Fruit fly (Drosophila melanogaster) whole organism, wandering third instar larva: ENCODE measurements around the gene Fign.

ENCODE experiments used
- CrebA ChIP-seq: fragments of 200-800 bp; sonication (Bioruptor generic); optimal IDR thresholded peaks from 2 replicates; lab custom pipeline; 2016; ENCODE audit warnings: missing biosample characterization, mild to moderate bottlenecking, missing genetic modification characterization, borderline replicate concordance
- Rel ChIP-seq, 2 experiments: fragments of 200-800 bp; sonication (Bioruptor generic) in 1 of 2; optimal IDR thresholded peaks; 2 replicates in 1 of 2; 3 replicates in 1 of 2; lab custom pipeline; 2016 to 2019; ENCODE audit warnings: mild to moderate bottlenecking in 2 of 2, missing biosample characterization in 2 of 2, missing genetic modification characterization in 2 of 2, moderate library complexity in 1 of 2
- lola ChIP-seq: fragments of >200 bp; optimal IDR thresholded peaks from 2 replicates; lab custom pipeline; 2017; ENCODE audit warnings: missing biosample characterization, missing genetic modification characterization
- psq ChIP-seq: fragments of 200-800 bp; sonication (Bioruptor generic); optimal IDR thresholded peaks from 3 replicates; lab custom pipeline; 2017; ENCODE audit warnings: missing biosample characterization, mild to moderate bottlenecking, missing genetic modification characterization, moderate library complexity
- sage ChIP-seq: fragments of 200-800 bp; sonication (Bioruptor generic); optimal IDR thresholded peaks from 2 replicates; lab custom pipeline; 2016; ENCODE audit warnings: missing biosample characterization, mild to moderate bottlenecking, missing genetic modification characterization

dm6 chr2L:3368425-3368824 lies 48.8 kb upstream of the Fign start:
- TF ChIP-seq sage (GFP tag; lab: Kevin White, UChicago) (no peak), Rel (GFP tag; optimal IDR thresholded peaks at IDR 0.05; lab: Kevin White, UChicago) (no peak), Rel (tag; optimal IDR thresholded peaks at IDR 0.05; lab: Kevin White, UChicago) (no peak), CrebA (GFP tag; lab: Kevin White, UChicago) (no peak), psq (GFP tag; lab: Kevin White, UChicago) (no peak), lola (GFP tag; lab: Kevin White, UChicago) (no peak)
